Fruit fly (Drosophila melanogaster): ENCODE data around the gene tara.

Gene tara

dm6 chr3R:16275890-16276619 is 50.6 kb downstream of the tara start (continued):
- no peak for TF ChIP-seq sima (GFP tag; optimal IDR thresholded peaks at IDR 0.05)
- TF ChIP-seq sqz (GFP tag; optimal IDR thresholded peaks at IDR 0.05): peak; percentile 3

DNA sequence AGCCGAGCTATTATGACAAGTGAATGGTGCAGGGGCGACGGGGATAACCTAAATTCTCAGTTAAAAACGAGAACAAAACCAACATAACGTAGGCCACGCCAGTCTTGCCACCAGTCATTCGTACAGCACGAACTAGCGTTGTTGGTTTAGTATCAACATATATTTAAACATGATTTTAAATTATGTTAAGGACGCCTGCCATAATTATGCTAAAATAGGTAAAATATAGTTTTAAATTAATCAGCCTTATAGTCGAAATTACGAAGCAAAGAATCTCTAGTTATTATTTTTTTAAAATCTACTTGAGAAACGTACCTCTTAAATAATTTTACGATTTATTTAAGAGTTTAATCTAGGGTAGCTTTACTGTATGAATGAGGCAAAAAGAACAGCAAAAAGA is 51.5 kb downstream of the tara start:
- TF ChIP-seq CG8478 (optimal IDR thresholded peaks at IDR 0.05) (no peak), CG43689 (GFP tag; IDR thresholded peaks at IDR 0.05) (no peak), seq (GFP tag; IDR thresholded peaks at IDR 0.05) (no peak), sens (GFP tag) (peak; percentile 13), ind (GFP tag; optimal IDR thresholded peaks at IDR 0.05) (no peak), CG11247 (GFP tag; IDR thresholded peaks at IDR 0.05) (no peak), gce (GFP tag; IDR thresholded peaks at IDR 0.05) (no peak), CG13287 (GFP tag; IDR thresholded peaks at IDR 0.05; ENCODE audit: partially characterized antibody) (no peak), CG32767 (GFP tag; IDR thresholded peaks at IDR 0.05) (no peak), CG10462 (GFP tag; optimal IDR thresholded peaks at IDR 0.05) (no peak), CG14667 (GFP tag; IDR thresholded peaks at IDR 0.05) (no peak), Stat92E (GFP tag; optimal IDR thresholded peaks at IDR 0.05) (no peak), unc-4 (GFP tag; IDR thresholded peaks at IDR 0.05; ENCODE audit: partially characterized antibody) (no peak), grau (tag; optimal IDR thresholded peaks at IDR 0.05) (peak; percentile 73), CG17359 (tag; optimal IDR thresholded peaks at IDR 0.05) (no peak), sna (GFP tag; IDR thresholded peaks at IDR 0.05; ENCODE audit: partially characterized antibody) (no peak), Bteb2 (GFP tag; optimal IDR thresholded peaks at IDR 0.05) (no peak), tll (GFP tag; optimal IDR thresholded peaks at IDR 0.05) (no peak), CG30431 (GFP tag; optimal IDR thresholded peaks at IDR 0.05) (no peak), CG2678 (tag; optimal IDR thresholded peaks at IDR 0.05) (peak; percentile 16), gem (tag; optimal IDR thresholded peaks at IDR 0.05) (peak; percentile 10), CG6254 (GFP tag; optimal IDR thresholded peaks at IDR 0.05) (no peak), so (GFP tag; IDR thresholded peaks at IDR 0.05) (no peak), crol (GFP tag; IDR thresholded peaks at IDR 0.05) (0 out of 2 replicates have a peak, but pooled peaks have one; percentile 6), Sox100B (GFP tag; optimal IDR thresholded peaks at IDR 0.05) (no peak), CG30020 (tag; optimal IDR thresholded peaks at IDR 0.05) (no peak), toy (GFP tag; IDR thresholded peaks at IDR 0.05) (no peak), row (GFP tag; IDR thresholded peaks at IDR 0.05) (peak; percentile 31; the same call in 1 of the 3 replicates), CG4617 (GFP tag; optimal IDR thresholded peaks at IDR 0.05; ENCODE audit: borderline replicate concordance) (no peak), CG11504 (tag; optimal IDR thresholded peaks at IDR 0.05) (peak; percentile 8), Dad (GFP tag; optimal IDR thresholded peaks at IDR 0.05) (no peak)

dm6 chr3R:16277543-16277942 is 52.1 kb downstream of the tara start:
- 0 out of 2 replicates have a peak, but pooled peaks have one; percentile 14 for TF ChIP-seq seq (GFP tag; IDR thresholded peaks at IDR 0.05)
- TF ChIP-seq scrt (GFP tag; optimal IDR thresholded peaks at IDR 0.05): peak; percentile 68
- TF ChIP-seq z (GFP tag; IDR thresholded peaks at IDR 0.05): peak; percentile 87
- no peak for TF ChIP-seq org-1 (GFP tag; optimal IDR thresholded peaks at IDR 0.05)
- TF ChIP-seq Asciz (GFP tag; optimal IDR thresholded peaks at IDR 0.05): no peak
- peak; percentile 96 for TF ChIP-seq sr (GFP tag; IDR thresholded peaks at IDR 0.05)
- TF ChIP-seq sob (GFP tag; IDR thresholded peaks at IDR 0.05): peak; percentile 32; the same call in 1 of the 2 replicates
- peak; percentile 80 for TF ChIP-seq abd-A (tag; optimal IDR thresholded peaks at IDR 0.05)
- 0 out of 4 replicates have a peak, but pooled peaks have one; percentile 35 for TF ChIP-seq chinmo (GFP tag; IDR thresholded peaks at IDR 0.05; ENCODE audit: partially characterized antibody)
- TF ChIP-seq CG31224 (GFP tag; IDR thresholded peaks at IDR 0.05): no peak
- TF ChIP-seq kah (GFP tag; optimal IDR thresholded peaks at IDR 0.05): peak; percentile 65
- peak; percentile 88 for TF ChIP-seq gcm (GFP tag; optimal IDR thresholded peaks at IDR 0.05)
- peak; percentile 34 for TF ChIP-seq BtbVII (GFP tag; optimal IDR thresholded peaks at IDR 0.05)
- peak; percentile 57 for TF ChIP-seq sens (GFP tag)
- TF ChIP-seq hb (GFP tag; IDR thresholded peaks at IDR 0.05; ENCODE audit: partially characterized antibody): no peak
- TF ChIP-seq ci (GFP tag; IDR thresholded peaks at IDR 0.05): no peak
- TF ChIP-seq ash1 (GFP tag; optimal IDR thresholded peaks at IDR 0.05): no peak
- TF ChIP-seq CG15073 (GFP tag; optimal IDR thresholded peaks at IDR 0.05): no peak
